Fruit fly (Drosophila melanogaster) whole organism, adult: Measurements from ENCODE around the gene Dhc64C.

Experiments used
- CG11617 ChIP-seq: fragments of 200-800 bp; sonication (Bioruptor generic); optimal IDR thresholded peaks from 2 replicates; lab custom pipeline; 2017; ENCODE audit warnings: mild to moderate bottlenecking, missing biosample characterization, missing genetic modification reagents, missing genetic modification characterization
- CG12768 ChIP-seq: fragments of 200-800 bp; sonication (Bioruptor generic); optimal IDR thresholded peaks from 2 replicates; lab custom pipeline; 2017; ENCODE audit warnings: missing biosample characterization, missing genetic modification characterization, mild to moderate bottlenecking, moderate library complexity, missing genetic modification reagents
- CG14711 ChIP-seq: fragments of 200-800 bp; sonication (Bioruptor generic); optimal IDR thresholded peaks from 2 replicates; lab custom pipeline; 2018; ENCODE audit warnings: missing biosample characterization, mild to moderate bottlenecking, missing genetic modification characterization, moderate library complexity
- CG1620 ChIP-seq: fragments of 200-800 bp; sonication (Bioruptor generic); optimal IDR thresholded peaks from 2 replicates; lab custom pipeline; 2016; ENCODE audit warnings: missing biosample characterization, missing genetic modification characterization
- CG33017 ChIP-seq: fragments of 200-800 bp; sonication (Bioruptor generic); optimal IDR thresholded peaks from 2 replicates; lab custom pipeline; 2018; ENCODE audit warnings: missing biosample characterization, mild to moderate bottlenecking, missing genetic modification characterization, moderate library complexity
- CG5204 ChIP-seq: fragments of 200-800 bp; sonication (Bioruptor generic); optimal IDR thresholded peaks from 2 replicates; lab custom pipeline; 2016; ENCODE audit warnings: missing biosample characterization, missing genetic modification characterization
- CG7045 ChIP-seq: fragments of 200-800 bp; sonication (Bioruptor generic); optimal IDR thresholded peaks from 2 replicates; lab custom pipeline; 2017; ENCODE audit warnings: missing biosample characterization, mild to moderate bottlenecking, missing genetic modification characterization
- CG7101 ChIP-seq: fragments of 200-800 bp; sonication (Bioruptor generic); optimal IDR thresholded peaks from 2 replicates; lab custom pipeline; 2018; ENCODE audit warnings: missing biosample characterization, mild to moderate bottlenecking, missing genetic modification characterization, moderate library complexity
- Clk ChIP-seq: fragments of 200-800 bp; sonication (Bioruptor generic); optimal IDR thresholded peaks from 2 replicates; lab custom pipeline; 2017; ENCODE audit warnings: missing biosample characterization, missing genetic modification characterization
- Crg-1 ChIP-seq: fragments of 200-800 bp; sonication (Bioruptor generic); optimal IDR thresholded peaks from 2 replicates; lab custom pipeline; 2016; ENCODE audit warnings: missing biosample characterization, missing genetic modification characterization
- Hr96 ChIP-seq: fragments of 200-800 bp; sonication (Bioruptor generic); optimal IDR thresholded peaks from 2 replicates; lab custom pipeline; 2016; ENCODE audit warnings: missing biosample characterization, missing genetic modification characterization
- Mnt ChIP-seq: fragments of 200-800 bp; sonication (Bioruptor generic); optimal IDR thresholded peaks from 2 replicates; lab custom pipeline; 2016; ENCODE audit warnings: missing biosample characterization, mild to moderate bottlenecking, missing genetic modification characterization
- bab1 ChIP-seq: fragments of 200-800 bp; sonication (Bioruptor generic); optimal IDR thresholded peaks from 3 replicates; lab custom pipeline; 2019; ENCODE audit warnings: missing biosample characterization, mild to moderate bottlenecking, missing genetic modification characterization, moderate library complexity
- cic ChIP-seq: fragments of 200-800 bp; sonication (Bioruptor generic); optimal IDR thresholded peaks from 2 replicates; lab custom pipeline; 2017; ENCODE audit warnings: missing biosample characterization, mild to moderate bottlenecking, missing genetic modification characterization, moderate library complexity
- cnc ChIP-seq, 2 experiments: fragments of >200 bp; optimal IDR thresholded peaks; 2 replicates each; lab custom pipeline; 2017
- kay ChIP-seq: fragments of 200-800 bp; sonication (Bioruptor generic); peaks from one replicate; lab custom pipeline; 2016; ENCODE audit warnings: missing biosample characterization, missing genetic modification characterization, borderline replicate concordance
- ovo ChIP-seq: fragments of 200-800 bp; sonication (Bioruptor generic); optimal IDR thresholded peaks from 2 replicates; lab custom pipeline; 2016; ENCODE audit warnings: missing biosample characterization, missing genetic modification characterization
- pad ChIP-seq: fragments of 200-800 bp; sonication (Bioruptor generic); optimal IDR thresholded peaks from 3 replicates; lab custom pipeline; 2017; ENCODE audit warnings: missing biosample characterization, missing genetic modification characterization, mild to moderate bottlenecking, moderate library complexity, missing genetic modification reagents
- tj ChIP-seq: fragments of 200-800 bp; sonication (Bioruptor generic); optimal IDR thresholded peaks from 3 replicates; lab custom pipeline; 2017; ENCODE audit warnings: missing biosample characterization, mild to moderate bottlenecking, missing genetic modification characterization, moderate library complexity
- toe ChIP-seq: fragments of 200-800 bp; sonication (Bioruptor generic); optimal IDR thresholded peaks from 2 replicates; lab custom pipeline; 2016; ENCODE audit warnings: missing biosample characterization, missing genetic modification characterization

The Dhc64C gene

DNA sequence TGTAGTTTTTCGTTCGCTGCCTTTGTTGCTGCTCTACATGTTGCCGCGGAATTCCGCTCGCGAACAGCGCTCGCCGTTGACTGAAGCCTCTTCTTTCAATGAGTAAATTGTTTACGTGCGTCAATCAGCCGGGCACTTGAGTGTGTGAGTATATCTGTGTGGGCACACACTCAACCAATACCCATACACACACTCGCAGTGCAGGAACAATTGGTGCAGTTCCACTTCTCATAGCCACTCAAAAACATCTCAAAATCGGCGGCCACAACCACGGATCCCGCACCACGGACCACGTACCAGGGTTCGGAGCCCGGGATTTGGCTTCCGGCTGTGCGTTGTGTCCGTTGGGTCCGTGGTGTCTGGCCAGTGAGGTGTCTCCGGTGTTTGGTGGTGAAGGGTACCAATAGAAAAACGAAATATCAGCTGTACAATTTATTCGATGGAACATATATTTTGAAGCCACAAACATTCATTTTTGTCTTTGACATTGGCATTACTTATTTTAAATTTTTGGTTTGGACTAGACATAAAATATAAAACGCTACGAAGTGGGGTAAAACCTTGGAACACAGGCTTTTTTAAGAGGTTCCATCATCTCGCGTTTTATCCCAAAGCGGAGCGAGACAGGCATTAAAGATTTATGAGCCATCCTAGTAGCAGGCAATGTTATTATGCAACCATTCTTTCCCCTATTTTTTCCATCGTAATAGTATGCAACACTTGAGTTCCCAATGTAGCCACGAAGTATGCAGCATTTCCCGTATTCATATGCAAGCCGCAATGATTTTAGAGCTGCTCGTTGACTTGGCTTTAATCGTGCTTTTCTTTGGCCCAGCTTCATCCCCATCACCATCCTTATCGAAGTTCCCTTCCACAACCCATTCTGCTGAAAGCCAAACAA lies 14.8 kb upstream of the Dhc64C start, which contains the start of gene CG13707:
Gene CG13707, minus strand, starts transcription at position 70 of the 901 bp plus-strand sequence.
- TF ChIP-seq pad (GFP tag; lab: Kevin White, UChicago) (peak; percentile 99), kay (GFP tag; lab: Kevin White, UChicago) (no peak)

DNA sequence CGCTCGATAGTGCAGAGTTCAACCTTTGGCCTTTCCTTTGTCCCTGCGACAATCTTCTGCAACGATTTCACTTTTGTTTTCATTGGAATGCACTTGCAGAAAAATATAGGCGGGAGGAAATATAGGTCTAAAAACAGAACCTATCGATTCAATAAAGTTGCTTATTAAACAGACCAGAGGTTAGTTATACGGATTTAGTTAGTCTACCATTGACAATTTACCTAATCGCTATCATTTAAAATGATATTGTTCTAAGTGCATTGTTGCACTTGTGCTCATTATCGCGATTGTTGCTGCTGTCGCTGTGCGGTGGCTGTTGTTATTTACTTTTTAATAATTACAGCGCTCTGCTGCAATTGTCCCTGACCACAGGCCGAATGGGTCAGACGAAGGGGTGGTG lies 10.9 kb upstream of the Dhc64C start:
- TF ChIP-seq CG1620 (no peak), CG12768 (GFP tag; lab: Kevin White, UChicago) (no peak), cnc (optimal IDR thresholded peaks at IDR 0.05; lab: Kevin White, UChicago) (no peak), CG7101 (tag; lab: Kevin White, UChicago) (no peak), tj (GFP tag; lab: Kevin White, UChicago) (no peak), ovo (GFP tag; lab: Kevin White, UChicago) (no peak), toe (GFP tag; lab: Kevin White, UChicago) (no peak), CG11617 (GFP tag; lab: Kevin White, UChicago) (no peak), Mnt (no peak), CG5204 (no peak), bab1 (GFP tag; lab: Kevin White, UChicago) (no peak), Hr96 (GFP tag; lab: Kevin White, UChicago) (no peak), Crg-1 (no peak), CG33017 (tag; lab: Kevin White, UChicago) (no peak)

dm6 chr3L:4835005-4835404 lies 9.5 kb upstream of the Dhc64C start:
- TF ChIP-seq Hr96 (GFP tag; lab: Kevin White, UChicago), result no peak

- no peak for TF ChIP-seq CG5204
- TF ChIP-seq Clk (GFP tag; lab: Kevin White, UChicago), result no peak
- TF ChIP-seq Hr96 (GFP tag; lab: Kevin White, UChicago), result no peak
- TF ChIP-seq toe (GFP tag; lab: Kevin White, UChicago), result no peak
- no peak for TF ChIP-seq ovo (GFP tag; lab: Kevin White, UChicago)
- TF ChIP-seq CG14711, result no peak
- no peak for TF ChIP-seq CG7045 (GFP tag; lab: Kevin White, UChicago)
- TF ChIP-seq CG11617 (GFP tag; lab: Kevin White, UChicago), result no peak
- TF ChIP-seq Crg-1, result no peak
- TF ChIP-seq CG12768 (GFP tag; lab: Kevin White, UChicago), result no peak
- TF ChIP-seq Mnt, result no peak
- no peak for TF ChIP-seq cic (GFP tag; lab: Kevin White, UChicago)
- no peak for TF ChIP-seq kay (GFP tag; lab: Kevin White, UChicago)
- TF ChIP-seq cnc (optimal IDR thresholded peaks at IDR 0.05; lab: Kevin White, UChicago), result no peak
Measured at dm6 chr3L:4833491-4833890, 8.0 kb upstream of the Dhc64C start, which contains the start of gene CG13708. Gene CG13708, minus strand, starts transcription at chr3L:4833591.

- TF ChIP-seq CG5204 (peak; percentile 86), Clk (GFP tag; lab: Kevin White, UChicago) (peak; percentile 68), bab1 (GFP tag; lab: Kevin White, UChicago) (peak; percentile 93), ovo (GFP tag; lab: Kevin White, UChicago) (peak; percentile 80), CG1620 (peak; percentile 61), CG14711 (peak; percentile 84), toe (GFP tag; lab: Kevin White, UChicago) (peak; percentile 86), cnc (optimal IDR thresholded peaks at IDR 0.05; lab: Kevin White, UChicago) (no peak), CG12768 (GFP tag; lab: Kevin White, UChicago) (peak; percentile 82), CG33017 (tag; lab: Kevin White, UChicago) (peak; percentile 94), kay (GFP tag; lab: Kevin White, UChicago) (peak; percentile 99), CG7101 (tag; lab: Kevin White, UChicago) (peak; percentile 89), cic (GFP tag; lab: Kevin White, UChicago) (peak; percentile 60), CG11617 (GFP tag; lab: Kevin White, UChicago) (peak; percentile 90), pad (GFP tag; lab: Kevin White, UChicago) (peak; percentile 69), Mnt (peak; percentile 67), CG7045 (GFP tag; lab: Kevin White, UChicago) (peak; percentile 89), Hr96 (GFP tag; lab: Kevin White, UChicago) (peak; percentile 65), Crg-1 (peak; percentile 54), tj (GFP tag; lab: Kevin White, UChicago) (peak; percentile 74)
Measured at dm6 chr3L:4824356-4825138, 940 bp downstream of the Dhc64C start.

- TF ChIP-seq CG14711 (no peak), Clk (GFP tag; lab: Kevin White, UChicago) (no peak)
Measured at dm6 chr3L:4814184-4814583, 11.3 kb downstream of the Dhc64C start.
